Worm (Caenorhabditis elegans) whole organism, young adult: Measurements from ENCODE around the gene Y38E10A.2.

Experiments
- F33H1.4 ChIP-seq: fragments of 200-800 bp; sonication (Bioruptor generic); IDR thresholded peaks from 2 replicates; pipeline ENCODE4 v1.3.6; 2022; ENCODE audit warnings: missing genetic modification reagents, missing genetic modification characterization, missing compliant biosample characterization
- F39B2.1 ChIP-seq: fragments of 200-800 bp; sonication (Bioruptor generic); IDR thresholded peaks from 2 replicates; pipeline ENCODE4 v1.3.6; 2022; ENCODE audit warnings: missing genetic modification reagents, missing genetic modification characterization, missing compliant biosample characterization
- F49E8.2 ChIP-seq: sonication (generic microtip); optimal IDR thresholded peaks from 3 replicates; lab custom pipeline; 2017; ENCODE audit warnings: missing genetic modification characterization, mild to moderate bottlenecking, missing compliant biosample characterization, antibody characterized with exemption, moderate library complexity; ENCODE audit not compliant: insufficient read depth
- F57C9.4 ChIP-seq: sonication (generic microtip); optimal IDR thresholded peaks from 2 replicates; lab custom pipeline; 2017; ENCODE audit warnings: mild to moderate bottlenecking, missing genetic modification characterization, missing compliant biosample characterization
- K11D2.4 ChIP-seq: fragments of 200-800 bp; sonication (Bioruptor generic); IDR thresholded peaks from 2 replicates; pipeline ENCODE4 v1.3.6; 2022; ENCODE audit warnings: missing genetic modification reagents, missing genetic modification characterization, missing compliant biosample characterization
- Y56A3A.18 ChIP-seq: fragments of 200-800 bp; sonication (Bioruptor generic); IDR thresholded peaks from 2 replicates; pipeline ENCODE4 v1.3.6; 2022; ENCODE audit warnings: missing genetic modification reagents, missing genetic modification characterization, missing compliant biosample characterization
- Y79H2A.3 ChIP-seq: fragments of 200-800 bp; sonication (Bioruptor generic); conservative IDR thresholded peaks from 2 replicates; pipeline ENCODE4 v1.3.6; 2022; ENCODE audit warnings: missing genetic modification reagents, missing genetic modification characterization, missing compliant biosample characterization
- athp-1 ChIP-seq: sonication (generic microtip); optimal IDR thresholded peaks from 2 replicates; lab custom pipeline; 2017; ENCODE audit warnings: mild to moderate bottlenecking, missing genetic modification characterization, missing compliant biosample characterization
- ccch-3 ChIP-seq: fragments of 200-800 bp; sonication (Bioruptor generic); optimal IDR thresholded peaks from 2 replicates; lab custom pipeline; 2018; ENCODE audit warnings: mild to moderate bottlenecking, missing genetic modification characterization, missing compliant biosample characterization
- cebp-2 ChIP-seq: fragments of 200-800 bp; sonication (Bioruptor generic); IDR thresholded peaks from 2 replicates; pipeline ENCODE4 v1.3.6; 2022; ENCODE audit warnings: missing genetic modification characterization, missing compliant biosample characterization
- ceh-100 ChIP-seq: fragments of 200-800 bp; sonication (Bioruptor generic); IDR thresholded peaks from 2 replicates; pipeline ENCODE4 v1.3.6; 2022; ENCODE audit warnings: missing genetic modification reagents, missing genetic modification characterization, missing compliant biosample characterization
- dox-1 ChIP-seq: fragments of 200-800 bp; sonication (Bioruptor generic); IDR thresholded peaks from 2 replicates; pipeline ENCODE4 v1.3.6; 2022; ENCODE audit warnings: missing genetic modification reagents, missing genetic modification characterization, missing compliant biosample characterization
- egl-44 ChIP-seq: fragments of 200-800 bp; sonication (Bioruptor generic); IDR thresholded peaks from 2 replicates; pipeline ENCODE4 v1.3.6; 2022; ENCODE audit warnings: missing genetic modification reagents, missing genetic modification characterization, missing compliant biosample characterization
- egrh-3 ChIP-seq: fragments of 200-800 bp; sonication (Bioruptor generic); IDR thresholded peaks from 2 replicates; pipeline ENCODE4 v1.3.6; 2022; ENCODE audit warnings: missing genetic modification reagents, missing genetic modification characterization, missing compliant biosample characterization
- ets-4 ChIP-seq: fragments of 200-800 bp; sonication (Bioruptor generic); optimal IDR thresholded peaks from 2 replicates; lab custom pipeline; 2018; ENCODE audit warnings: mild to moderate bottlenecking, missing genetic modification characterization, missing compliant biosample characterization
- hlh-12 ChIP-seq: sonication (generic microtip); optimal IDR thresholded peaks from 2 replicates; lab custom pipeline; 2016; ENCODE audit warnings: missing genetic modification characterization, missing compliant biosample characterization
- hrde-1 ChIP-seq: sonication (generic microtip); optimal IDR thresholded peaks from 2 replicates; lab custom pipeline; 2016; ENCODE audit warnings: missing genetic modification characterization, mild to moderate bottlenecking, missing compliant biosample characterization, moderate library complexity, missing genotype, missing genetic modification reagents, borderline replicate concordance
- hsf-1 ChIP-seq: fragments of 200-800 bp; sonication (Bioruptor generic); IDR thresholded peaks from 2 replicates; pipeline ENCODE4 v1.3.6; 2022; ENCODE audit warnings: missing genetic modification reagents, missing genetic modification characterization, missing compliant biosample characterization
- lag-1 ChIP-seq: fragments of 200-800 bp; sonication (Bioruptor generic); IDR thresholded peaks from 2 replicates; pipeline ENCODE4 v1.3.6; 2022; ENCODE audit warnings: missing genetic modification reagents, missing genetic modification characterization, missing compliant biosample characterization
- lin-35 ChIP-seq, 3 experiments: fragments of 150-350 bp in 2 of 3; sonication (generic microtip) in 1 of 3; optimal IDR thresholded peaks; 2 replicates each; lab custom pipeline; 2014 to 2018; ENCODE audit warnings: missing biosample characterization in 3 of 3, missing genetic modification characterization in 3 of 3, missing genetic modification reagents in 3 of 3
- madf-8 ChIP-seq: fragments of 200-800 bp; sonication (Bioruptor generic); conservative IDR thresholded peaks from 2 replicates; pipeline ENCODE4 v1.3.6; 2022; ENCODE audit warnings: missing genetic modification reagents, missing genetic modification characterization, missing compliant biosample characterization
- mcd-1 ChIP-seq: fragments of 200-800 bp; sonication (Bioruptor generic); IDR thresholded peaks from 2 replicates; pipeline ENCODE4 v1.3.6; 2022; ENCODE audit warnings: missing genetic modification reagents, missing genetic modification characterization, missing compliant biosample characterization
- nfya-2 ChIP-seq: fragments of 200-800 bp; sonication (Bioruptor generic); IDR thresholded peaks from 2 replicates; pipeline ENCODE4 v1.3.6; 2022; ENCODE audit warnings: missing genetic modification reagents, missing genetic modification characterization, missing compliant biosample characterization
- nhr-179 ChIP-seq: sonication (generic microtip); optimal IDR thresholded peaks from 2 replicates; lab custom pipeline; 2016; ENCODE audit warnings: mild to moderate bottlenecking, missing genetic modification characterization, missing compliant biosample characterization
- nhr-80 ChIP-seq: sonication (generic microtip); optimal IDR thresholded peaks from 2 replicates; lab custom pipeline; 2016; ENCODE audit warnings: missing genetic modification characterization, missing compliant biosample characterization
- pha-4 ChIP-seq: fragments of 150-350 bp; sonication (generic microtip); optimal IDR thresholded peaks from 2 replicates; lab custom pipeline; 2014; ENCODE audit warnings: missing biosample characterization, missing genetic modification reagents, missing genetic modification characterization
- rec-8 ChIP-seq, 2 experiments: sonication (generic microtip); optimal IDR thresholded peaks; 2 replicates each; lab custom pipeline; 2016; ENCODE audit warnings: mild to moderate bottlenecking in 2 of 2, missing genetic modification characterization in 2 of 2, missing genetic modification reagents in 2 of 2, missing genotype in 2 of 2, missing biosample characterization in 1 of 2, missing compliant biosample characterization in 1 of 2, moderate library complexity in 1 of 2
- rpc-1 ChIP-seq, 2 experiments: fragments of 150-350 bp in 1 of 2; sonication (generic microtip) in 1 of 2; optimal IDR thresholded peaks; 2 replicates each; lab custom pipeline; 2014 to 2018; ENCODE audit warnings: missing biosample characterization in 1 of 2, missing genetic modification characterization in 1 of 2, missing genetic modification reagents in 1 of 2, missing genotype in 1 of 2
- sptf-2 ChIP-seq: fragments of 200-800 bp; sonication (Bioruptor generic); optimal IDR thresholded peaks from 2 replicates; lab custom pipeline; 2018; ENCODE audit warnings: mild to moderate bottlenecking, missing genetic modification characterization, missing compliant biosample characterization
- tlf-1 ChIP-seq: fragments of 200-800 bp; sonication (Bioruptor generic); optimal IDR thresholded peaks from 2 replicates; lab custom pipeline; 2018; ENCODE audit warnings: mild to moderate bottlenecking, missing genetic modification characterization, missing compliant biosample characterization
- xnd-1 ChIP-seq: sonication (generic microtip); optimal IDR thresholded peaks from 2 replicates; lab custom pipeline; 2016; ENCODE audit warnings: missing genotype, missing genetic modification reagents, missing genetic modification characterization, missing compliant biosample characterization
- ztf-18 ChIP-seq: sonication (generic microtip); optimal IDR thresholded peaks from 2 replicates; lab custom pipeline; 2016; ENCODE audit warnings: missing genotype, mild to moderate bottlenecking, missing genetic modification characterization, missing compliant biosample characterization
- ztf-6 ChIP-seq: fragments of 200-800 bp; sonication (Bioruptor generic); IDR thresholded peaks from 2 replicates; pipeline ENCODE4 v1.3.6; 2022; ENCODE audit warnings: missing genetic modification reagents, missing genetic modification characterization, missing compliant biosample characterization

Y38E10A.2 gene

ce11 chrII:12573541-12573940, at the start of gene Y38E10A.2:
TSS of gene Y38E10A.2 (minus strand) at chrII:12573641.
- TF ChIP-seq Y79H2A.3: no peak
- no peak for TF ChIP-seq tlf-1 (GFP tag; lab: Kevin White, UChicago)
- TF ChIP-seq dox-1: no peak
- no peak for TF ChIP-seq ceh-100 (GFP tag; lab: Robert Waterston, UW)
- no peak for TF ChIP-seq hrde-1 (tag; lab: Kevin White, UChicago)
- no peak for TF ChIP-seq rec-8 (tag; optimal IDR thresholded peaks at IDR 0.05; lab: Kevin White, UChicago)
- TF ChIP-seq Y56A3A.18 (GFP tag; lab: Robert Waterston, UW): no peak
- no peak for TF ChIP-seq hlh-12 (tag; lab: Kevin White, UChicago)

ce11 chrII:12622843-12623242, 49.4 kb upstream of the Y38E10A.2 start:
- no peak for TF ChIP-seq lag-1 (GFP tag; lab: Robert Waterston, UW)
- no peak for TF ChIP-seq nhr-80 (tag; lab: Kevin White, UChicago)
- TF ChIP-seq ztf-18: no peak
- TF ChIP-seq nhr-179 (tag; lab: Kevin White, UChicago): no peak
- no peak for TF ChIP-seq F39B2.1 (GFP tag; lab: Robert Waterston, UW)
- TF ChIP-seq ceh-100 (GFP tag; lab: Robert Waterston, UW): no peak
- no peak for TF ChIP-seq ets-4 (GFP tag; lab: Kevin White, UChicago)
- no peak for TF ChIP-seq sptf-2
- TF ChIP-seq F57C9.4 (tag; lab: Kevin White, UChicago): no peak
- no peak for TF ChIP-seq egrh-3
- no peak for TF ChIP-seq lin-35 (GFP tag; optimal IDR thresholded peaks at IDR 0.05; lab: Kevin White, UChicago)
- no peak for TF ChIP-seq hsf-1 (GFP tag; lab: Robert Waterston, UW)
- TF ChIP-seq xnd-1 (tag; lab: Kevin White, UChicago): no peak
- TF ChIP-seq rpc-1 (optimal IDR thresholded peaks at IDR 0.05; lab: Kevin White, UChicago): no peak
- no peak for TF ChIP-seq rpc-1 (tag; optimal IDR thresholded peaks at IDR 0.05; lab: Kevin White, UChicago)
- TF ChIP-seq, all 124 proteins: peak for 0

- TF ChIP-seq pha-4 (tag; lab: Kevin White, UChicago): no peak
- TF ChIP-seq nfya-2: no peak
- no peak for TF ChIP-seq mcd-1 (GFP tag; lab: Robert Waterston, UW)
- no peak for TF ChIP-seq F49E8.2 (tag; lab: Kevin White, UChicago)
- TF ChIP-seq ccch-3: no peak
These were observed 48.6 kb upstream of the Y38E10A.2 start, which contains the start of gene nspe-8 for ce11 chrII:12621908-12622566. TSS of gene nspe-8 (minus strand) at chrII:12621958.

ce11 chrII:12620764-12621163, 47.3 kb upstream of the Y38E10A.2 start, which contains the start of gene nspe-1:
TSS of gene nspe-1 (minus strand) at chrII:12620864.
- TF ChIP-seq K11D2.4 (GFP tag; lab: Robert Waterston, UW): no peak
- TF ChIP-seq cebp-2: no peak
- no peak for TF ChIP-seq ets-4 (GFP tag; lab: Kevin White, UChicago)
- TF ChIP-seq F33H1.4 (GFP tag; lab: Robert Waterston, UW): no peak
- no peak for TF ChIP-seq athp-1 (tag; lab: Kevin White, UChicago)
- no peak for TF ChIP-seq egl-44 (GFP tag; lab: Robert Waterston, UW)
- TF ChIP-seq madf-8 (GFP tag; lab: Robert Waterston, UW): no peak
- TF ChIP-seq ztf-6 (GFP tag; lab: Robert Waterston, UW): no peak
